Worm (Caenorhabditis elegans) whole organism, early embryonic: ENCODE data around the gene tag-266.

Experiments
- ets-7 ChIP-seq: sonication (generic microtip); optimal IDR thresholded peaks from 2 replicates; lab custom pipeline; 2016; ENCODE audit warnings: missing genotype, missing genetic modification characterization, missing compliant biosample characterization
- hmbx-1 ChIP-seq: sonication (generic microtip); optimal IDR thresholded peaks from 2 replicates; lab custom pipeline; 2016; ENCODE audit warnings: mild to moderate bottlenecking, missing genetic modification characterization, missing compliant biosample characterization
- tbx-11 ChIP-seq: fragments of 200-800 bp; sonication (Bioruptor generic); IDR thresholded peaks from 2 replicates; pipeline ENCODE4 v1.3.6; 2022; ENCODE audit warnings: missing genetic modification characterization, missing compliant biosample characterization

DNA sequence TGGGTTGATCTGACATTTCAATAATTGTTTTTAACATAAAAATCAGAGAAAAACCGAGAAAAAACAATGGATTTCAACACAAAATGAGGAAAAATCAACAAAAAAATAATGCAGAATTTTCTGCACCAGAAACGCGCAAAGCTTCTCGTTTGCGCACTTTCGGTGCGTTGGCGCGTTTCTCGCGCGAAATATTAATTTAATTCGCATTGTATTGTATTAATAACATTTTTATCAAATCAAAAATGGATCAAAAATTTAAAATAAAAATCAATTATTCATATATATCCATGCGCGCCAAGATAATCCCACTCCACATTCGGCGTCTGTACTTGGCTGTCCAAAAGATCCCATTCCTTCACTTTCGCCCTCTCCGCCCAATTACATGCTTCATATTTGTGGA lies 5.4 kb downstream of the tag-266 start, which contains the start of gene fem-2:
- TF ChIP-seq ets-7 (tag; lab: Kevin White, UChicago) (no peak), hmbx-1 (tag; lab: Kevin White, UChicago) (no peak), tbx-11 (GFP tag; lab: Robert Waterston, UW) (no peak)
